Fruit fly (Drosophila melanogaster) ovary, adult (tissue): Measurements from ENCODE around the gene Arp3.

Source experiments
- CG17801 ChIP-seq: fragments of 200-800 bp; optimal IDR thresholded peaks from 2 replicates; lab custom pipeline; 2019; ENCODE audit warnings: missing biosample characterization, mild to moderate bottlenecking, missing genetic modification characterization, moderate library complexity; ENCODE audit not compliant: partially characterized antibody

Arp3 gene

DNA sequence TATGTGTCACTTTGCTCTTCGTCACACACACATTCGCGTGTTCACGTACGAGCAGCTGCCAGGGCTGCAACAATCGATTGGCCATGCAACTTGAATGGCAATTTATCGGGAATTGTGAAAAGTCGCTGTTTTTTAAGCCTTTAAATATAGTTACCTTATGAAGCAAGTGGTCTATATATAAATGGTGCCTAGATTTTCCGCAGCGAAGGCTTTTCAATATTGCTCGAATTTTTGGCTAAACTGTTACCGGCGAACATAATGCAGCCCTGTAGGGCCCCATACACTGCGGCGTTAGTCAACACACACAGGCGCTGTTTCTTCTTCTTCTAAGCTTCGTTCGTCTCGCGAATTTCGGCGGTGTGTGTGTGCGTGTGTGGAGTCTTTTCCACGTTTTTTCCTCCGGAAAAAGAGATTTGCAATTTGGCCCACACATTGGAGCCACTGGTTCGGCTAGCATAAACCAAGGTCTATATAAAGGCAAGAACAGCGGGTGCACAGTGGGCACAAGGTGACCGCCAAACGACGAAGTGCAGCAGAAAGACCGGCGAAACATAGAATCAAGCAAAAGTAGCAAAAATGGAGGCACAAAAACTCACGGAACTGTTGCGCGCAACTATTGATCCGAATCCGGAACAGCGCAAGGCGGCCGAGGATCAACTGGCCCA is at the start of gene Arp3, which contains the start of gene msk:
Gene Arp3, minus strand, starts transcription at position 39 of the 665 bp plus-strand sequence.
Gene msk, plus strand, starts transcription at position 316 of the 665 bp plus-strand sequence.
- TF ChIP-seq CG17801 (GFP tag; lab: Kevin White, UChicago), result peak; percentile 81

DNA sequence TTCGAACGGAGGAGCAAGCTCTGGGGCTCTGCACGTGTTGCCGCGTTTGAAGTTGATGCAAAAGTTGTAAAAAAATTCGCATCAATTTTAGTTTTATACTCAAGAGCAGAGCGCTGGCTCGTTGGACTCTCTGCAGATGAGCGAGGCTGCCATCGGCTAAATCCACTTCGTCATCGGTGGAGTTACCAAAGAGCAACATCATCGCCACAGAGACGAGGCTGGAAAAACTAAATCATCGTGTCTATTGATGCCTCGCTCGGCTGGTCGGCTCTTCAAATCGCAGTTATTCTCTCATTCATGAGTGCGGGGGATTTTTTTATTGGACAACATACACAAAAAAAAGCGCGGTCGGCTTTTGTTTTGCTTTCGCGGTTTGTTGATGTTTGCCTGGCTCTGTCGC is 49.7 kb upstream of the Arp3 start, which contains the start of gene CG13675:
Gene CG13675, minus strand, starts transcription at position 83 of the 400 bp plus-strand sequence.
- TF ChIP-seq CG17801 (GFP tag; lab: Kevin White, UChicago), result no peak

DNA sequence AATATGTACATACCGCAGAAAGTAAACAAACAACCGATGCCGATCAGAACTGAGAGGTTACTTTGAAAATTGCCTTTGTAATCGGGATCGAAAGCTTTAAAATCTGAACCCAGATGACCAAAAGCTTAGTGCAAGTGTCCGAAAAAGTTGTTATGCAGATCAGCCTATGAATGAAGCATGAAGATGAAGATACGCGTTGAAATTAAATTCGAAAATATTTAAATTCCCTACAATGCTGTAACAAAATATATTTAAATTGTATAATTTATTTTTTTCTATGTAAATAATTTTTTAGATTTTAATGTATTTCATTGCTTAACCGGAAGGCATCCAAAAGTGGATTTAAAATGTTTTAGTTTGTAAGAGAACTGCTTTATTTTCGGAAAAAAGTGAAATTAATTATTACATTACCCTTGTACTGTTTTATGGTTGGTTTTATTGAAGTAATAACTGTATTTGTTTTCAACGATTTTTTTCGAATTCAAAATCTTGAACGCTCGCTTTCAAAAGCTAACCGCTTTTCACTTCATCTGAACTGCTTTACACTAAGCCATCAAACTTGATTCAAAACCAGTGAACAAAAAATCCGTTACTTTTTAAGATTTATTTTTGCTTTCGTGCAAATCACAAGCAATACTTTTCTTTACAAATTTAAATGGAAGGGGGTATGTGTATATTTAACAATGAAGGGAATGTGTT is 44.2 kb upstream of the Arp3 start, which contains the start of gene CG43886:
Gene CG43886, minus strand, starts transcription at position 51 of the 699 bp plus-strand sequence.
- TF ChIP-seq CG17801 (GFP tag; lab: Kevin White, UChicago), result no peak

DNA sequence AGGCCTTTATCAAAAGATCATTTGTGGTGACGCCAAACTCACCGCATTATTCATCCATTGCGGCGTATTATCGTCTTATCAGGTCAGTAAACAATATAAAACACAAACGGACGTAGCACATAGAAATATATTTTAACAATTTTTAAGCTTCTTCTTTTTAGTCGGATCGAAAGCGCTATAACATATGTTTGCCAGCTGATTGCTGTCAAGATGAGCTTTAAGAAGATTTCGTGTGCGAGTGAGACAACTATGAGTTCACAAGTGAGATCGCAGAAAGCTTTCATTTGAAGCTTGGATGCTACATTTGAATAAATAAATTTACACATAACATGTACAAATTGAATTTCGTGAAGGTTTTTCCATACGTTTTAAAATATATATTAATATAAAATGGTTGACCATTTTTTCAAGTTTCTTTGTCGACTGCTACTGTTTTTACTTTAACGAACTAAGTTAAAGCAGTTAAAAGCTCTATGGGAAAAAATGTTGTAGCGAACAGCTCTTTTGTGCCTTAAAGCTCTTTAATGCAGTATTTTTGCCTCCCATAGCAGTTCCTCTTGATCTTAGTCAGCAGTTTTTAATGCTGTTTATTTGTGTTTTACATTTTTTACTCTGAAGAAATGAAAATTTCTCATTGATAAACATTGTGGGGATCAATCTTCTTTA is 43.1 kb upstream of the Arp3 start, which contains the start of gene CG42445:
Gene CG42445, minus strand, starts transcription at position 186 of the 666 bp plus-strand sequence.
- peak; percentile 14 for TF ChIP-seq CG17801 (GFP tag; lab: Kevin White, UChicago)

DNA sequence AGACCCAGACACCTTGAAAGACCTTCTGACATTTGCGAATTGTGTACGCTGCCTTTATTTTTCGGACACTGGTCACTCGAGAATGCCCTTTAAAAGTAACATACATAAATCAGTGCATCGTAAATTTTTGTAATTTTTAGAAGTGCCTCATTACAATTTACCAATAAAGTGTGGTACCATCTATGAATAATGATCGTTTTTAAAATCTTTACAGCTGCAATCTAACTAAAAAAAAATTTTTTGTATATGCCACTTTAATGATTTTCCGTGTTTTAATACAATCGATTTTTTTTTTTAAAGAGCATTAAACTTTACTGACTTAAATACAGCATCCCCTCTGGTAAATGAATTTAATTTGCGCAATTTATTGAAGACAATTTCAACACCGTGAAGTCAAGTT is 41.4 kb upstream of the Arp3 start:
- TF ChIP-seq CG17801 (GFP tag; lab: Kevin White, UChicago), result no peak

DNA sequence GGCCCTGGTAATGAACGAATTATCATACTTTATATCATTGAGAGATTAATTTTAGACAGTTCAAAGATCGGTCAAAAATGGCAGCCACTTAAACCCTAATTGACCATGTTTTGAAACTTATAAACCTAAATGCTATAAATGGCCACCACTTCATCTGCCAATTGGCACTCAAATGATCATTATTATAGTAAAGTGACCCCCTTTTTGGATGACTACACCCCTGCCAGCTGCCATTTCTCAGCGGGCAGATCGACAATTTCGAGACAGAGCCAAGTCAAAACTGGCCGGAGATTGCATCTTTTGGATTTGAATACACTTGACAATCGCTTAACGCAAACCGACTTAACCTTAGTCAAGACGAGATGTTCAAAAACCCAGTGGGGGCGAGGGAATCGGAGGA is 40.5 kb upstream of the Arp3 start:
- no peak for TF ChIP-seq CG17801 (GFP tag; lab: Kevin White, UChicago)

DNA sequence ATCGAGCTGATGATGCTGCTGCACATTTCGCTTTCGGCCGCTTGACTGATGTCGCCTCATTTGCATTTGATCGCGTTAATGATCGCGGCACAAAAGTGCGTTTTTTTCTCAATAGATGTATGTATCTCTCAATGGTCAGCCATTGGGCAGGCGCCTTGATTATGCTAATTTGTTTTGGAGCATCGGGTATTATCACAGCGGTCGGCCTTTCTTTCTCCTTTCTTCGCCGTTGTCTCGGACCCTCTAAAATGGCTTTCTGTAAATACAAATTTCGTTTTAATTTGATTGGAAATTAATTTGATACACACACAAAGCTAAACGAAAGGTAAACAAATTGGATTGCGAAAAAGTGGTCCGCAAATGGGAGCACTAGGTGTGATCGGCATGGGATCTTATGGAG is 39.6 kb upstream of the Arp3 start:
- no peak for TF ChIP-seq CG17801 (GFP tag; lab: Kevin White, UChicago)

DNA sequence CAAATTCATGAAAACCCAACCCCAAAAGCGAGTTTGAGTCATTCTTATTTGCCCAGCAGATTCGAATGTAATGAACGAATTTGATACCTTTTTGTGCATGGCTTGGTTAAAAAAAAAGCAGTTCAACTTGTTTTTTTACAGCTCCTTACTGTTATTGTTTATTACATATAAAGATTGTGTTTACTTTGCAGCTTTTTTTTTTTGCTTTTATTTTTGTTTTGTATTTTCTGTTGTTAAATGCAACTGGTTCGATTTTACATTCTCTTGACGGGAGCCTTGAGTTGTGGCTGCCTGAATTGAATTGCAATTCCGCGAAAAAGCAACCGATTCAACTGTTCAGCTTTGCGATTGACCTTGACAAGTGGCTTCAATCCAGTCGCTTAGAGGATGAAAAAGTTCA is 38.8 kb upstream of the Arp3 start:
- no peak for TF ChIP-seq CG17801 (GFP tag; lab: Kevin White, UChicago)

DNA sequence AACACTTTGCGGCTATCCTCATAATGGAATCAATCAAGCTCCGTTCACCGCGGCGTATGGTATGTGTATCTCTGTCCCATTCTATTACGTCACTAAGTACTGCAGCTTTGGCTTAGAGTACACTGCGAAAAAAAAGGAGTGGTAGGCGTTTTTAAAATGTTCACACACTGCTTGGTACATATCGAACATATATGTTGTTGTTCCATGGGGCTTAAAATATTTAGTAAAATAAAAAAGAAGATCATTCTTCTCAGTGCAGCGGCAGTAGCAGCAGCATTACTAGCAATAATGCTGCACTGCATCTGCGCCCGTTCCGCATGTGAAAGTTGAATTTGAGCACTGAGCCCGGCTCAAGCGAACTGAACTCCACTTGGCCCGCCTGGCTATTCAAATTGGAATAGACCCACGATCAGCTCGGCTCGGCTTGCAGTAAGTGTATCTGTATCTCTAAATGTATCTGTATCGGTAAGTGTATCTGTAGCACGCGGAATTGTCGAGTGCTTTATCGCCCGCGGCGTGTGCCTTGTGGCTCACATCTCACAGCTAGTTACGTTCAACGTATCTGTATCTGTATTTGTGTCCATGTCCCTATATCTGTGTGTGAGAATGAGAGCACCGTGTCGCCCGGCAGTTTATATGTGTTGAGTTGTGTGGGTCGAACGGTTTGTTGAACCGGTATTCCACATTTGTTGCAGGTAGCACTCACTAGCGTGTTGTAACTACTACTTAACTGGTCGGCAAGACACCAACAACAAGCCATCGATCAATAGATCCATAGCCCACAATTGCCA is 37.7 kb upstream of the Arp3 start:
- no peak for TF ChIP-seq CG17801 (GFP tag; lab: Kevin White, UChicago)

DNA sequence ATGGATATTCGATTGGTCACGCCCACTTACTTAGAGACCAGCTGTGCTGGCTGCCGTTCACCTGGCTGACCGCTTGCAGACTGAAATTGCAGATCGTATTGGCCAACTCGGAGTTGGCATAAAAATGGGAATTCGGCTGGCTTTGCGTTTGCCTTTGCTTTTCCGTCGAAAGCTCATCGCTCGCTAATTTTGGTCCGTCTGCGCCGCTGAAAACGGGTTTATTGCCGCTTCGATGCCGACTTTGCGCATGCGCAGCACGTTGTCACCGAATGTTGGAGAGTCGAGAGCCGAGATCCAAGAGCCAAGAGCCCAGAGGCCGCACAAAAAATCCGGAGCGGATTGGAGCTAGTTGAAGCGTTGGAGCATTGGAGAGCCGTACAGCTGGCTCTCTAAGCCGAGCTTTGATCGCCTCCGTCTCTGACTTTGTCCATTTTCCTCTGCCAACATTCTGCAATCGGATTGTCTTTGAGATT is 36.1 kb upstream of the Arp3 start, which contains the start of gene CG13676:
Gene CG13676, minus strand, starts transcription at position 87 of the 473 bp plus-strand sequence.
- no peak for TF ChIP-seq CG17801 (GFP tag; lab: Kevin White, UChicago)

DNA sequence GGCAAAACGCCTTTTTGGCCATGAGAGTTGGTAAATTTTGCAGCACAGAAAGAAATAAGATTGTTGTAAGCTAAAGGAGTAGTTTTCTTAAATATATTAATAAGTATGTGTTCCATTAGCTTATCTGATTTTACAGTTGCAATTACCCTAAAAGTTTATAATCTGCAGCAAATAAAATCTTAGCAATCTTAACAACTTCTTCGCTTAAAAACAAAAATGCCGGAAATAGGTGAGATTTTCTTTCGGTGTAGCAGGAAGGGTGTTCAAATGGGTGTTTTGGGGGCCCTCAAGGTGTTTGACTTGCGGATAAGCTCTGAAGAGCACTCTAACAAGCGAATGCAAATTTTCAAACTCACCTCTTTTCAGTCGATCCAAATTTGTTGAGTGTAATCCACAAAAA is 35.1 kb upstream of the Arp3 start:
- TF ChIP-seq CG17801 (GFP tag; lab: Kevin White, UChicago), result no peak

DNA sequence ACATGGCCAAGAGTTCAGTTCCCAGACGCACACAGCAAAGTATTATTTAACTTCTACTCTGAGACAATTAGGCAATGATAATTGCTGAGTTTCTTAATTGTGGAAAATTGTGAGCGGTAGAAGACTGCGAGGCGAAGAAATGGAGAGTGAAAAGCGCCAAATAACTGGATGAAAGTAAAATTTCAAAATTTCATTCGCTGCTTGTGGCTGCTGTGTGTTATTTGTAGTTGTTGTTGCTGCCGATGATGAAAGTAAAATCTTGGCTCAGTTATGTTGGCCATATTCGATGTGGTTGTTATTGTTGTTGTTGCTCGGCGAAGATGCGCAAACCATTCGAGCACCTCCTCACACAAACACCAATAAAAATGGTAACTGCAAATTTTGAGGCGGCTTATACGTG is 34.6 kb upstream of the Arp3 start:
- TF ChIP-seq CG17801 (GFP tag; lab: Kevin White, UChicago), result no peak

DNA sequence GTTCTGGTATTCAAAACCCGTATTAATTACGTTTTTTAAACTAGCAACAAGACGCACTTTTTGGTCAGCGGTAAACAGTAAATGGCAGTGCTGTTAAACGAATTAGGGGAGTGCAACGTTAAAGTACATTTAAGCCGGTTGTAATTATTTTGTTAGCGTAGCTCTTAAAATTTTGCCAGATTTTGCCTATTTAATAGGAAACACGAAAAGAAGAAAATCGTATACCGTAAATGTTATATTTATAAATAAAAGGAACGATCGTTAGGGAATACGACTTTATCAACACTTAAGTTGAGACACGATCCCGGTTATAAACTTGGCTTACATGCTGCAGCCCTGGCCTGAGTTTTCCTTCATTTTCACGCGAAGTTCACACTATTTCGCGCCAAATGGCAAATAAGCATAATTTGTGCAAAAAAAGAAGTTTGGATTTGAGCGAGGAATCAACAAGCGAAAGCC is 21.8 kb upstream of the Arp3 start, which contains the start of the genes Setx and mus301:
Gene Setx, minus strand, starts transcription at position 51 of the 459 bp plus-strand sequence.
Gene mus301, plus strand, starts transcription at position 361 of the 459 bp plus-strand sequence.
- peak; percentile 64 for TF ChIP-seq CG17801 (GFP tag; lab: Kevin White, UChicago)
